Worm (Caenorhabditis elegans): ENCODE data around the gene C08E8.10.

ce11 chrV:18298506-18298905 is 41.2 kb downstream of the C08E8.10 start, which contains the start of gene Y51A2A.5:
- TF ChIP-seq B0019.2 (GFP tag; conservative IDR thresholded peaks at IDR 0.05) (no peak), bed-1 (GFP tag; IDR thresholded peaks at IDR 0.05) (no peak), ama-1 (optimal IDR thresholded peaks at IDR 0.05) (no peak), ama-1 (GFP tag; optimal IDR thresholded peaks at IDR 0.05) (no peak), F55B11.4 (tag; optimal IDR thresholded peaks at IDR 0.05; ENCODE audit: borderline replicate concordance, insufficient read depth) (no peak), F49E8.2 (tag; optimal IDR thresholded peaks at IDR 0.05; ENCODE audit: insufficient read depth) (no peak)

Data from whole organism, young adult.